Worm (Caenorhabditis elegans): Measurements from ENCODE around the gene Y39B6A.41.
"Not testable (repeated sequence)": the region's sequence is repeated elsewhere in the genome, so short reads cannot be mapped to it uniquely, and the experiment has no call there.

Y39B6A.41 gene

ce11 chrV:18977876-18978275 is at the start of gene Y39B6A.41:
Y39B6A.41 (minus strand) TSS chrV:18977976.
- TF ChIP-seq him-1 (tag; optimal IDR thresholded peaks at IDR 0.05) (no peak), W03F9.2 (tag; optimal IDR thresholded peaks at IDR 0.05) (no peak), dao-5 (tag; optimal IDR thresholded peaks at IDR 0.05) (no peak)

- TF ChIP-seq dao-5 (tag; optimal IDR thresholded peaks at IDR 0.05) (no peak), W03F9.2 (tag; optimal IDR thresholded peaks at IDR 0.05) (no peak), him-1 (tag; optimal IDR thresholded peaks at IDR 0.05) (no peak)
These were observed 49.6 kb upstream of the Y39B6A.41 start for ce11 chrV:19027338-19027737.

- no peak for TF ChIP-seq dao-5 (tag; optimal IDR thresholded peaks at IDR 0.05)
- TF ChIP-seq him-1 (tag; optimal IDR thresholded peaks at IDR 0.05): no peak
- TF ChIP-seq W03F9.2 (tag; optimal IDR thresholded peaks at IDR 0.05): no peak
These were observed 48.4 kb upstream of the Y39B6A.41 start, which contains the start of gene Y39B6A.25 for ce11 chrV:19026163-19026562. Y39B6A.25 (plus strand) TSS chrV:19026463.

ce11 chrV:19024683-19025082 is 46.9 kb upstream of the Y39B6A.41 start, which contains the start of gene Y39B6A.29:
Y39B6A.29 (minus strand) TSS chrV:19024783.
- TF ChIP-seq W03F9.2 (tag; optimal IDR thresholded peaks at IDR 0.05) (no peak), dao-5 (tag; optimal IDR thresholded peaks at IDR 0.05) (no peak), him-1 (tag; optimal IDR thresholded peaks at IDR 0.05) (no peak)

- TF ChIP-seq him-1 (tag; optimal IDR thresholded peaks at IDR 0.05) (no peak), dao-5 (tag; optimal IDR thresholded peaks at IDR 0.05) (no peak), W03F9.2 (tag; optimal IDR thresholded peaks at IDR 0.05) (no peak)
These were observed 41.5 kb upstream of the Y39B6A.41 start for ce11 chrV:19019239-19019638.

- not testable (repeated sequence) for TF ChIP-seq dao-5, W03F9.2, him-1 (tag; optimal IDR thresholded peaks at IDR 0.05)
These were observed 36.5 kb upstream of the Y39B6A.41 start, which contains the start of gene Y39B6A.30 for ce11 chrV:19014273-19014672. Y39B6A.30 (plus strand) TSS chrV:19014573.

- TF ChIP-seq him-1 (tag; optimal IDR thresholded peaks at IDR 0.05) (no peak), W03F9.2 (tag; optimal IDR thresholded peaks at IDR 0.05) (no peak), dao-5 (tag; optimal IDR thresholded peaks at IDR 0.05) (no peak)
These were observed 35.4 kb upstream of the Y39B6A.41 start for ce11 chrV:19013215-19013614.

ce11 chrV:19010405-19010804 is 32.6 kb upstream of the Y39B6A.41 start:
- TF ChIP-seq dao-5 (tag; optimal IDR thresholded peaks at IDR 0.05): no peak
- no peak for TF ChIP-seq W03F9.2 (tag; optimal IDR thresholded peaks at IDR 0.05)
- no peak for TF ChIP-seq him-1 (tag; optimal IDR thresholded peaks at IDR 0.05)

ce11 chrV:19001656-19002055 is 23.9 kb upstream of the Y39B6A.41 start, which contains the start of gene Y39B6A.33:
Y39B6A.33 (plus strand) TSS chrV:19001956.
- no peak for TF ChIP-seq dao-5 (tag; optimal IDR thresholded peaks at IDR 0.05)
- no peak for TF ChIP-seq him-1 (tag; optimal IDR thresholded peaks at IDR 0.05)
- no peak for TF ChIP-seq W03F9.2 (tag; optimal IDR thresholded peaks at IDR 0.05)

ce11 chrV:19001016-19001415 is 23.2 kb upstream of the Y39B6A.41 start, which contains the start of gene Y39B6A.34:
Y39B6A.34 (plus strand) TSS chrV:19001018.
- TF ChIP-seq him-1 (tag; optimal IDR thresholded peaks at IDR 0.05) (no peak), W03F9.2 (tag; optimal IDR thresholded peaks at IDR 0.05) (no peak), dao-5 (tag; optimal IDR thresholded peaks at IDR 0.05) (no peak)

- TF ChIP-seq him-1 (tag; optimal IDR thresholded peaks at IDR 0.05) (no peak), dao-5 (tag; optimal IDR thresholded peaks at IDR 0.05) (no peak)
These were observed 22.8 kb upstream of the Y39B6A.41 start for ce11 chrV:19000542-19000941.

ce11 chrV:18998045-18998444 is 20.3 kb upstream of the Y39B6A.41 start, which contains the start of gene tgt-2:
tgt-2 (plus strand) TSS chrV:18998345.
- TF ChIP-seq him-1 (tag; optimal IDR thresholded peaks at IDR 0.05): no peak
- no peak for TF ChIP-seq dao-5 (tag; optimal IDR thresholded peaks at IDR 0.05)
- TF ChIP-seq W03F9.2 (tag; optimal IDR thresholded peaks at IDR 0.05): no peak

ce11 chrV:18993535-18993990 is 15.8 kb upstream of the Y39B6A.41 start, which contains the start of gene gtf-2F2:
gtf-2F2 (plus strand) TSS chrV:18993940.
- no peak for TF ChIP-seq dao-5 (tag; optimal IDR thresholded peaks at IDR 0.05)
- no peak for TF ChIP-seq W03F9.2 (tag; optimal IDR thresholded peaks at IDR 0.05)
- no peak for TF ChIP-seq him-1 (tag; optimal IDR thresholded peaks at IDR 0.05)

ce11 chrV:18993017-18993416 is 15.2 kb upstream of the Y39B6A.41 start:
- TF ChIP-seq him-1 (tag; optimal IDR thresholded peaks at IDR 0.05) (no peak), dao-5 (tag; optimal IDR thresholded peaks at IDR 0.05) (no peak), W03F9.2 (tag; optimal IDR thresholded peaks at IDR 0.05) (no peak)

ce11 chrV:18990958-18991357 is 13.2 kb upstream of the Y39B6A.41 start:
- TF ChIP-seq dao-5 (tag; optimal IDR thresholded peaks at IDR 0.05) (no peak), him-1 (tag; optimal IDR thresholded peaks at IDR 0.05) (no peak), W03F9.2 (tag; optimal IDR thresholded peaks at IDR 0.05) (no peak)
